Fruit fly (Drosophila melanogaster) whole organism, wandering third instar larva: ENCODE results near the gene Dad1.

ENCODE experiments used
- GATAd ChIP-seq: sonication (Bioruptor generic); optimal IDR thresholded peaks from 2 replicates; lab custom pipeline; 2016; ENCODE audit warnings: missing biosample characterization, missing genetic modification characterization
- Mio ChIP-seq: sonication (Bioruptor generic); optimal IDR thresholded peaks from 2 replicates; lab custom pipeline; 2016; ENCODE audit warnings: missing biosample characterization, missing genetic modification characterization
- OdsH ChIP-seq: fragments of 200-800 bp; sonication (Bioruptor generic); optimal IDR thresholded peaks from 2 replicates; lab custom pipeline; 2016; ENCODE audit warnings: missing biosample characterization, mild to moderate bottlenecking, missing genetic modification characterization

- TF ChIP-seq OdsH (GFP tag; lab: Kevin White, UChicago) (peak; percentile 91), GATAd (GFP tag; lab: Kevin White, UChicago) (no peak), Mio (GFP tag; lab: Kevin White, UChicago) (no peak)
These were observed 21.5 kb downstream of the Dad1 start, which contains the start of gene CG7627 for dm6 chr2L:8362273-8362954.
